Fruit fly (Drosophila melanogaster): ENCODE results near the gene Myc.

DNA sequence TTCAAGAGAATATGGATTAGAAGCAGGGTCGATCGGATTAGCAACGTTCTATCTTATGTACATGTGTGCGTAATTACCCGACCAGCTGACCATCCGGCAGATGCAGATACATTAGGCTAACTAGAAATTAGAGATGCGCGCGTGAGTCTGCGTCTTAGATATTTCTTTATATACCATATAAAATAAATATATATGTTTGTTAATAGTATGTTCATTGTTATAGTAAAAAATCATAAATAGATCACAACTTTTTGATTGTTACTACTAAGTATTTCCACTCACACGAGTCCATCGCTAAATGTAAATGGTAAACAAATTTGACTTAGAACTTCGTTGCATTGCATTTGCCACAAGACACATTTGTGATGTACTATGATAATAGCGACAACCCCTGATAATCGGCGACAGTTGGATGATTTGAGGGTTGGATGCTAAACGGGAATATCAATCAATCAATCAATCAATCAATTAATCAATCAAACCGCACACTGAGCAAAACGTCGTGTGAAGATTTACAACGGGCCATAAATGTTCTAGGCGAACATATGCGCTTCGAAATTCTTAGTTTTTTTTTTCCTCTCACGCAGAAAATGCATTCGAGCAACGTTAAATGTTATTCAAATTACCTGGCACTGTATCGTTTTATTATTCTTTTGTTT is 24.0 kb downstream of the Myc start:
- TF ChIP-seq fkh (GFP tag; optimal IDR thresholded peaks at IDR 0.05), result no peak
- TF ChIP-seq CG6276 (GFP tag; optimal IDR thresholded peaks at IDR 0.05), result no peak
- no peak for TF ChIP-seq CG32006 (GFP tag; optimal IDR thresholded peaks at IDR 0.05)
- TF ChIP-seq topi (GFP tag; optimal IDR thresholded peaks at IDR 0.05), result no peak
- TF ChIP-seq CG3919 (GFP tag; optimal IDR thresholded peaks at IDR 0.05), result no peak
- TF ChIP-seq lz (GFP tag; optimal IDR thresholded peaks at IDR 0.05), result no peak
- no peak for TF ChIP-seq CG7368 (GFP tag; optimal IDR thresholded peaks at IDR 0.05)
- TF ChIP-seq Lpt (GFP tag; optimal IDR thresholded peaks at IDR 0.05), result no peak
- TF ChIP-seq Gug (GFP tag; IDR thresholded peaks at IDR 0.05), result no peak
- TF ChIP-seq CG11762 (GFP tag; optimal IDR thresholded peaks at IDR 0.05; ENCODE audit: insufficient read depth), result no peak
- no peak for TF ChIP-seq Hr39 (GFP tag; optimal IDR thresholded peaks at IDR 0.05)
- no peak for TF ChIP-seq acj6 (GFP tag; optimal IDR thresholded peaks at IDR 0.05)
- TF ChIP-seq CG11294 (GFP tag; IDR thresholded peaks at IDR 0.05), result no peak; the same call in 1 of the 2 replicates

All from whole organism, prepupa.